Fruit fly (Drosophila melanogaster) whole organism, pupa: ENCODE data around the gene IntS2.

Experiments used
- CG10348 ChIP-seq: fragments of 200-800 bp; sonication (Bioruptor generic); IDR thresholded peaks from 2 replicates; pipeline ENCODE4 v1.3.6; 2022; ENCODE audit warnings: missing biosample characterization, missing genetic modification characterization
- CG12605 ChIP-seq: fragments of 200-800 bp; sonication (Bioruptor generic); IDR thresholded peaks from 2 replicates; pipeline ENCODE4 v1.3.6; 2022; ENCODE audit warnings: missing biosample characterization, missing genetic modification characterization
- CG13204 ChIP-seq: fragments of 200-800 bp; sonication (Bioruptor generic); optimal IDR thresholded peaks from 2 replicates; lab custom pipeline; 2018; ENCODE audit warnings: missing biosample characterization, mild to moderate bottlenecking, missing genetic modification characterization, moderate library complexity
- CG14655 ChIP-seq: fragments of 200-800 bp; sonication (Bioruptor generic); optimal IDR thresholded peaks from 3 replicates; lab custom pipeline; 2017; ENCODE audit warnings: mild to moderate bottlenecking, missing biosample characterization, missing genetic modification reagents, missing genetic modification characterization
- CG15710 ChIP-seq: fragments of 200-800 bp; sonication (Bioruptor generic); optimal IDR thresholded peaks from 2 replicates; lab custom pipeline; 2018; ENCODE audit warnings: missing biosample characterization, mild to moderate bottlenecking, missing genetic modification characterization, moderate library complexity
- CG17806 ChIP-seq: fragments of 200-800 bp; sonication (Bioruptor generic); optimal IDR thresholded peaks from 2 replicates; lab custom pipeline; 2018; ENCODE audit warnings: missing biosample characterization, mild to moderate bottlenecking, missing genetic modification characterization, moderate library complexity
- CG32121 ChIP-seq: fragments of 200-800 bp; sonication (Bioruptor generic); IDR thresholded peaks from 2 replicates; pipeline ENCODE4 v1.3.6; 2022; ENCODE audit warnings: missing biosample characterization, missing genetic modification characterization
- CG34367 ChIP-seq: fragments of 200-800 bp; sonication (Bioruptor generic); optimal IDR thresholded peaks from 2 replicates; lab custom pipeline; 2018; ENCODE audit warnings: missing biosample characterization, mild to moderate bottlenecking, missing genetic modification characterization
- CG4496 ChIP-seq: fragments of 200-800 bp; sonication (Bioruptor generic); IDR thresholded peaks from 3 replicates; pipeline ENCODE4 v1.3.6; 2022; ENCODE audit warnings: missing biosample characterization, missing genetic modification characterization
- CG8159 ChIP-seq: fragments of 200-800 bp; sonication (Bioruptor generic); optimal IDR thresholded peaks from 3 replicates; lab custom pipeline; 2018; ENCODE audit warnings: missing biosample characterization, mild to moderate bottlenecking, missing genetic modification characterization, moderate library complexity
- CG8301 ChIP-seq: fragments of 200-800 bp; sonication (Bioruptor generic); optimal IDR thresholded peaks from 2 replicates; lab custom pipeline; 2018; ENCODE audit warnings: missing biosample characterization, mild to moderate bottlenecking, missing genetic modification characterization
- CG9948 ChIP-seq: fragments of 200-800 bp; sonication (Bioruptor generic); optimal IDR thresholded peaks from 2 replicates; lab custom pipeline; 2018; ENCODE audit warnings: missing biosample characterization, mild to moderate bottlenecking, missing genetic modification characterization, moderate library complexity
- D1 ChIP-seq: fragments of 200-800 bp; sonication (Bioruptor generic); optimal IDR thresholded peaks from 2 replicates; lab custom pipeline; 2018; ENCODE audit warnings: missing biosample characterization, mild to moderate bottlenecking, missing genetic modification characterization, moderate library complexity
- EcR ChIP-seq: fragments of 200-800 bp; sonication (Bioruptor generic); optimal IDR thresholded peaks from 3 replicates; lab custom pipeline; 2019; ENCODE audit warnings: missing biosample characterization, missing genetic modification characterization, mild to moderate bottlenecking, moderate library complexity, missing genetic modification reagents
- Ets98B ChIP-seq: fragments of 200-800 bp; sonication (Bioruptor generic); IDR thresholded peaks from 2 replicates; pipeline ENCODE4 v1.3.6; 2022; ENCODE audit warnings: missing biosample characterization, missing genetic modification characterization
- Pif1A ChIP-seq: fragments of 200-800 bp; sonication (Bioruptor generic); optimal IDR thresholded peaks from 3 replicates; lab custom pipeline; 2016; ENCODE audit warnings: missing biosample characterization, missing genetic modification characterization
- Pif1B ChIP-seq: fragments of 200-800 bp; sonication (Bioruptor generic); optimal IDR thresholded peaks from 3 replicates; lab custom pipeline; 2016; ENCODE audit warnings: missing biosample characterization, missing genetic modification characterization
- Snoo ChIP-seq: fragments of 200-800 bp; sonication (Bioruptor generic); optimal IDR thresholded peaks from 3 replicates; lab custom pipeline; 2017; ENCODE audit warnings: missing biosample characterization, mild to moderate bottlenecking, missing genetic modification characterization, inconsistent platforms
- fd96Ca ChIP-seq: fragments of 200-800 bp; sonication (Bioruptor generic); IDR thresholded peaks from 3 replicates; pipeline ENCODE4 v1.3.6; 2022; ENCODE audit warnings: missing biosample characterization, missing genetic modification characterization
- gl ChIP-seq: fragments of 200-800 bp; sonication (Bioruptor generic); optimal IDR thresholded peaks from 2 replicates; lab custom pipeline; 2018; ENCODE audit warnings: missing biosample characterization, mild to moderate bottlenecking, missing genetic modification characterization
- rn ChIP-seq: fragments of 200-800 bp; sonication (Bioruptor generic); IDR thresholded peaks from 2 replicates; pipeline ENCODE4 v1.3.6; 2022; ENCODE audit warnings: missing biosample characterization, missing genetic modification characterization

Gene IntS2

dm6 chrX:17692729-17693128 lies 36.1 kb upstream of the IntS2 start:
- TF ChIP-seq CG14655 (GFP tag; lab: Kevin White, UChicago) (peak; percentile 41), CG8301 (tag; lab: Kevin White, UChicago) (peak; percentile 18), CG32121 (GFP tag; lab: Robert Waterston, UW) (peak; percentile 49), CG34367 (tag; lab: Kevin White, UChicago) (no peak)

dm6 chrX:17686179-17686578 lies 29.6 kb upstream of the IntS2 start:
- peak; percentile 0 for TF ChIP-seq CG17806 (tag; lab: Kevin White, UChicago)
- TF ChIP-seq CG8301 (tag; lab: Kevin White, UChicago): peak; percentile 53
- TF ChIP-seq CG34367 (tag; lab: Kevin White, UChicago): no peak
- no peak for TF ChIP-seq Snoo (tag; lab: Kevin White, UChicago)
- no peak for TF ChIP-seq CG13204 (GFP tag; lab: Kevin White, UChicago)
- peak; percentile 16 for TF ChIP-seq CG9948 (tag; lab: Kevin White, UChicago)
- TF ChIP-seq Pif1B: peak; percentile 14
- TF ChIP-seq CG15710 (tag; lab: Kevin White, UChicago): peak; percentile 34
- peak; percentile 55 for TF ChIP-seq CG8159 (tag; lab: Kevin White, UChicago)
- TF ChIP-seq CG14655 (GFP tag; lab: Kevin White, UChicago): peak; percentile 74
- no peak for TF ChIP-seq CG12605 (GFP tag; lab: Robert Waterston, UW)
- no peak for TF ChIP-seq CG32121 (GFP tag; lab: Robert Waterston, UW)

dm6 chrX:17683506-17683858 lies 26.9 kb upstream of the IntS2 start:
- no peak for TF ChIP-seq CG13204 (GFP tag; lab: Kevin White, UChicago)
- TF ChIP-seq CG12605 (GFP tag; lab: Robert Waterston, UW): no peak
- no peak for TF ChIP-seq CG8301 (tag; lab: Kevin White, UChicago)
- no peak for TF ChIP-seq CG8159 (tag; lab: Kevin White, UChicago)
- no peak for TF ChIP-seq fd96Ca (GFP tag; lab: Robert Waterston, UW)
- TF ChIP-seq EcR (GFP tag; lab: Kevin White, UChicago): peak; percentile 8
- no peak for TF ChIP-seq Snoo (tag; lab: Kevin White, UChicago)
- no peak for TF ChIP-seq rn (GFP tag; lab: Robert Waterston, UW)

DNA sequence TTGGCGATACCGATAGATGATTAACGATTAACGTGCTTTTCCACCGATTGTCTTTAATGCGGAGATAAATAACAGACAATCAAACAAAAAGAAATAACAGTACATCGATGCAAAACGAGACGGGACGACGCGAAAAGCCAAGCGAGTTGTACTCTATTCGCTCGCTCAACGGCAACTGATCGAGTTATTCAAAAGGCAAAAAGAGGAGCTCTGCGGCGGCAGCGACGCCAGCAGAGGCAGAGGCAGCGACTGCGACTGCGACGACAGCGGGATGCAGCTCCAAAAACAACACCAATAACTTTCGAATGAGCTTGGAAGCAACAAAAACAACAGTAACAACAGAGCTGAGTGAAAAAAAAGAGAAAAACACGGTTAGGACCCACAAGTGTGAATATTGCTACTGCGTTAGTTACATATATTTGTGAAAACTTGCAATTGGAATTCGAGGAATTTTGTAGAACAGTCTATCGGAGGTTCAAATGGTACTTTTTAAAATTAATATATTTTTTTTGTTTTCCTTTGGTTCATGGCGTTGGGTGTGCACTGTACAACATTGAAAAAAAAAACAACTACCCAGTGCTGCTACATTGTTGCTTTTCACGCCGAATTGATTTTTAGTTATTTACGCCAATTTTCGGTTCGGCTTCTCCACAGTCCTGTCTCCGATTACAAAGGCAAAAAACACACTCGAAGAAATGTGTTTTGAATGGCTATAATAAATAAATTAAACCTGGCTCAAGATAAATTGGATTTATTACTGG lies 26.3 kb upstream of the IntS2 start:
- peak; percentile 88 for TF ChIP-seq gl (tag; lab: Kevin White, UChicago)
- peak; percentile 85 for TF ChIP-seq CG8301 (tag; lab: Kevin White, UChicago)
- peak; percentile 96 for TF ChIP-seq Pif1A (GFP tag; lab: Kevin White, UChicago)
- peak; percentile 88 for TF ChIP-seq CG32121 (GFP tag; lab: Robert Waterston, UW)
- peak; percentile 93 for TF ChIP-seq CG14655 (GFP tag; lab: Kevin White, UChicago)
- peak; percentile 91 for TF ChIP-seq CG34367 (tag; lab: Kevin White, UChicago)
- peak; percentile 61 for TF ChIP-seq D1
- TF ChIP-seq CG8159 (tag; lab: Kevin White, UChicago): peak; percentile 92
- TF ChIP-seq CG15710 (tag; lab: Kevin White, UChicago): peak; percentile 92
- peak; percentile 88 for TF ChIP-seq CG17806 (tag; lab: Kevin White, UChicago)
- peak; percentile 97 for TF ChIP-seq Pif1B
- peak; percentile 63; the same call in 1 of the 2 replicates for TF ChIP-seq CG10348 (GFP tag; lab: Robert Waterston, UW)
- peak; percentile 94 for TF ChIP-seq Snoo (tag; lab: Kevin White, UChicago)
- TF ChIP-seq CG12605 (GFP tag; lab: Robert Waterston, UW): peak; percentile 94
- peak; percentile 93 for TF ChIP-seq rn (GFP tag; lab: Robert Waterston, UW)
- peak; percentile 92 for TF ChIP-seq CG13204 (GFP tag; lab: Kevin White, UChicago)
- TF ChIP-seq EcR (GFP tag; lab: Kevin White, UChicago): peak; percentile 13
- peak; percentile 97 for TF ChIP-seq CG4496 (GFP tag; lab: Robert Waterston, UW)
- peak; percentile 82 for TF ChIP-seq CG9948 (tag; lab: Kevin White, UChicago)
- peak; percentile 97 for TF ChIP-seq fd96Ca (GFP tag; lab: Robert Waterston, UW)
- peak; percentile 95 for TF ChIP-seq Ets98B

DNA sequence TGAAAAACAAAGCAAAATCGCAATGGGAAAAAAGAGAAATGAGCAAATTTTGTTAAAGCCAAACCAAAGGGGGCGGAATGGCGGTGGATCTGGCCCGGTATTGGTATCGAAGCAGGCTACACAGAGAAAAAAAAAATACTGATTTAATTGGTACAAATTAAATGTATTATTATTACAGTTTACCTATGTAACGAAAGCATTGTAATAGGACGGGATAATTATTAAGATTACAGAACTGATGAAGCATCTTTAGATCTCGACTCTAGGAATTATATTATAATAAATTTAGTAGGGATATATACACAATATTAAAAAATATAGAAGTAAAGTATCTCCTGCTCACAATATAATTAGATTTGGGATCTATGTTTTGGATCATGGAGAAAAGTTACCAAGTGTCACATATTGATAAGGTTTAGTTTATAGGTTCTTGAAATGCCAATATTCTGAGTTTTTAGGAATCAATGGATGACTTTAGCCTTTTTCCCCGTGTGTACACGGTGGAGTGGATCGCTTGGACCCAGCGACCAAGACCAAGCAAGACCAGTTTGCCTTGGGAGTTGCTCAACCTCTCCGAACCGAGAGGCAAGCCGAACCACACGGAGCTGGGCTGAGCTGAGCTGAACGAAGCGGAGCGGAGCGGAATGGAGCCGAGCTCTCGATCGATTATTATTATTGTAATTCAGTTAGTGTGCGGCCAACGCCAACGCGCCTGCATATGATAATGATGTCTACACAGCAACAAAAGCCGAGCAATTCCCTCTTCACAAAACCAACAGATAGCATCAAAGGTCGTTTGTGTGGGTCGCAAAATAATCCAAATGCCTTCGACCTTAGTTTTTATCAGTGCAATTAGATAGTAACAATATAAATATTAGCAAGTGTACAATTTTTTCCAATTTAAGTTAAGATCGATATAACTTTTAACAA lies 23.3 kb upstream of the IntS2 start:
- peak; percentile 61 for TF ChIP-seq CG14655 (GFP tag; lab: Kevin White, UChicago)
- TF ChIP-seq CG4496 (GFP tag; lab: Robert Waterston, UW): peak; percentile 73
- TF ChIP-seq CG9948 (tag; lab: Kevin White, UChicago): peak; percentile 49
- peak; percentile 29 for TF ChIP-seq CG34367 (tag; lab: Kevin White, UChicago)
- peak; percentile 49 for TF ChIP-seq Snoo (tag; lab: Kevin White, UChicago)
- no peak for TF ChIP-seq rn (GFP tag; lab: Robert Waterston, UW)
- peak; percentile 69; the same call in 2 of the 3 replicates for TF ChIP-seq fd96Ca (GFP tag; lab: Robert Waterston, UW)
- TF ChIP-seq CG32121 (GFP tag; lab: Robert Waterston, UW): peak; percentile 22; the same call in 1 of the 2 replicates
- peak; percentile 70 for TF ChIP-seq CG8159 (tag; lab: Kevin White, UChicago)
- peak; percentile 18 for TF ChIP-seq gl (tag; lab: Kevin White, UChicago)
- no peak for TF ChIP-seq CG13204 (GFP tag; lab: Kevin White, UChicago)
- TF ChIP-seq Ets98B: peak; percentile 9; the same call in 1 of the 2 replicates
- no peak for TF ChIP-seq Pif1B
- peak; percentile 24 for TF ChIP-seq D1
- peak; percentile 24; the same call in 1 of the 2 replicates for TF ChIP-seq CG12605 (GFP tag; lab: Robert Waterston, UW)
- TF ChIP-seq CG10348 (GFP tag; lab: Robert Waterston, UW): no peak
- TF ChIP-seq CG15710 (tag; lab: Kevin White, UChicago): peak; percentile 50
- peak; percentile 28 for TF ChIP-seq CG8301 (tag; lab: Kevin White, UChicago)
- TF ChIP-seq EcR (GFP tag; lab: Kevin White, UChicago): peak; percentile 56
- peak; percentile 51 for TF ChIP-seq CG17806 (tag; lab: Kevin White, UChicago)
- TF ChIP-seq Pif1A (GFP tag; lab: Kevin White, UChicago): peak; percentile 25
